Fruit fly (Drosophila melanogaster) whole organism, embryonic: Measurements from ENCODE around the gene CG6000.

Experiments
- Abd-B ChIP-seq: fragments of 200-800 bp; sonication (Bioruptor generic); optimal IDR thresholded peaks from 2 replicates; lab custom pipeline; 2018; ENCODE audit warnings: missing biosample characterization, mild to moderate bottlenecking, missing genetic modification characterization, moderate library complexity
- Awh ChIP-seq: fragments of 200-800 bp; sonication (Bioruptor generic); IDR thresholded peaks from 2 replicates; pipeline ENCODE4, ENCODE4 v1.3.6; 2022; ENCODE audit warnings: missing biosample characterization, missing genetic modification characterization
- Bdp1 ChIP-seq: fragments of 200-800 bp; sonication (Bioruptor generic); optimal IDR thresholded peaks from 3 replicates; lab custom pipeline; 2016; ENCODE audit warnings: missing biosample characterization, missing genetic modification characterization
- CG11085 ChIP-seq: fragments of 200-800 bp; sonication (Bioruptor generic); IDR thresholded peaks from 2 replicates; pipeline ENCODE4 v1.3.6; 2022; ENCODE audit warnings: missing biosample characterization, missing genetic modification characterization
- CG11456 ChIP-seq: fragments of 200-800 bp; sonication (Bioruptor generic); IDR thresholded peaks from 3 replicates; pipeline ENCODE4 v1.3.6; 2022; ENCODE audit warnings: missing biosample characterization, missing genetic modification characterization
- CG11695 ChIP-seq: fragments of 200-800 bp; sonication (Bioruptor generic); IDR thresholded peaks from 3 replicates; pipeline ENCODE4 v1.3.6; 2022; ENCODE audit warnings: missing biosample characterization, missing genetic modification characterization
- CG1233 ChIP-seq: fragments of 200-800 bp; sonication (Bioruptor generic); optimal IDR thresholded peaks from 4 replicates; lab custom pipeline; 2018; ENCODE audit warnings: missing biosample characterization, mild to moderate bottlenecking, missing genetic modification characterization
- CG14667 ChIP-seq: fragments of 200-800 bp; sonication (Bioruptor generic); IDR thresholded peaks from 2 replicates; pipeline ENCODE4 v1.3.6; 2022; ENCODE audit warnings: missing biosample characterization, missing genetic modification characterization
- CG14710 ChIP-seq: fragments of 200-800 bp; sonication (Bioruptor generic); optimal IDR thresholded peaks from 3 replicates; lab custom pipeline; 2019; ENCODE audit warnings: missing biosample characterization, mild to moderate bottlenecking, missing genetic modification characterization, moderate library complexity
- CG16779 ChIP-seq: fragments of 200-800 bp; sonication (Bioruptor generic); IDR thresholded peaks from 2 replicates; pipeline ENCODE4 v1.3.6; 2022; ENCODE audit warnings: missing biosample characterization, missing genetic modification characterization
- CG17829 ChIP-seq: fragments of 200-800 bp; optimal IDR thresholded peaks from 2 replicates; lab custom pipeline; 2019; ENCODE audit warnings: missing biosample characterization, mild to moderate bottlenecking, missing genetic modification characterization, moderate library complexity
- CG30020 ChIP-seq: fragments of 200-800 bp; optimal IDR thresholded peaks from 2 replicates; lab custom pipeline; 2019; ENCODE audit warnings: missing biosample characterization, mild to moderate bottlenecking, missing genetic modification characterization, moderate library complexity
- CG30431 ChIP-seq: fragments of 200-800 bp; sonication (Bioruptor generic); optimal IDR thresholded peaks from 2 replicates; lab custom pipeline; 2017; ENCODE audit warnings: missing biosample characterization, missing genetic modification characterization
- CG32772 ChIP-seq: fragments of 200-800 bp; sonication (Bioruptor generic); IDR thresholded peaks from 2 replicates; pipeline ENCODE4 v1.3.6; 2022; ENCODE audit warnings: missing biosample characterization, missing genetic modification characterization
- CG5953 ChIP-seq: fragments of 200-800 bp; sonication (Bioruptor generic); IDR thresholded peaks from 2 replicates; pipeline ENCODE4 v1.3.6; 2022; ENCODE audit warnings: missing biosample characterization, missing genetic modification characterization
- CG6254 ChIP-seq: fragments of 200-800 bp; sonication (Bioruptor generic); optimal IDR thresholded peaks from 3 replicates; lab custom pipeline; 2017; ENCODE audit warnings: mild to moderate bottlenecking, missing biosample characterization, missing genetic modification reagents, missing genetic modification characterization
- CG7928 ChIP-seq: fragments of 200-800 bp; sonication (Bioruptor generic); optimal IDR thresholded peaks from 2 replicates; lab custom pipeline; 2017; ENCODE audit warnings: missing biosample characterization, mild to moderate bottlenecking, missing genetic modification characterization
- CG7963 ChIP-seq: fragments of 200-800 bp; sonication (Bioruptor generic); IDR thresholded peaks from 3 replicates; pipeline ENCODE4 v1.3.6; 2022; ENCODE audit warnings: missing biosample characterization, missing genetic modification characterization; ENCODE audit not compliant: partially characterized antibody
- CG8089 ChIP-seq: fragments of 200-800 bp; sonication (Bioruptor generic); optimal IDR thresholded peaks from 3 replicates; lab custom pipeline; 2016; ENCODE audit warnings: missing biosample characterization, missing genetic modification characterization
- CG9609 ChIP-seq: fragments of 200-800 bp; sonication (Bioruptor generic); optimal IDR thresholded peaks from 3 replicates; lab custom pipeline; 2016; ENCODE audit warnings: missing biosample characterization, missing genetic modification characterization
- D ChIP-seq, 2 experiments: fragments of 200-800 bp in 1 of 2; fragments of >200 bp in 1 of 2; sonication (Bioruptor generic) in 1 of 2; optimal IDR thresholded peaks; 2 replicates in 1 of 2; 3 replicates in 1 of 2; lab custom pipeline; 2017; ENCODE audit warnings: mild to moderate bottlenecking in 1 of 2, missing biosample characterization in 1 of 2, missing genetic modification characterization in 1 of 2, missing genetic modification reagents in 1 of 2
- D19A ChIP-seq: fragments of 200-800 bp; optimal IDR thresholded peaks from 3 replicates; lab custom pipeline; 2019; ENCODE audit warnings: missing biosample characterization, mild to moderate bottlenecking, missing genetic modification characterization, moderate library complexity
- Dek ChIP-seq: fragments of 200-800 bp; sonication (Bioruptor generic); optimal IDR thresholded peaks from 3 replicates; lab custom pipeline; 2019; ENCODE audit warnings: missing biosample characterization, mild to moderate bottlenecking, missing genetic modification characterization, moderate library complexity
- Doc3 ChIP-seq: fragments of 200-800 bp; sonication (Bioruptor generic); IDR thresholded peaks from 3 replicates; pipeline ENCODE4 v1.3.6; 2022; ENCODE audit warnings: missing biosample characterization, missing genetic modification characterization; ENCODE audit not compliant: partially characterized antibody
- Dp ChIP-seq: fragments of 200-800 bp; sonication (Bioruptor generic); optimal IDR thresholded peaks from 2 replicates; lab custom pipeline; 2018; ENCODE audit warnings: missing biosample characterization, mild to moderate bottlenecking, missing genetic modification characterization, moderate library complexity
- Dref ChIP-seq: fragments of 200-800 bp; sonication (Bioruptor generic); IDR thresholded peaks from 2 replicates; pipeline ENCODE4 v1.3.6; 2022; ENCODE audit warnings: missing biosample characterization, missing genetic modification characterization
- Drgx ChIP-seq: fragments of 200-800 bp; sonication (Bioruptor generic); IDR thresholded peaks from 2 replicates; pipeline ENCODE4 v1.3.6; 2022; ENCODE audit warnings: missing biosample characterization, missing genetic modification characterization
- Ets97D ChIP-seq: fragments of 200-800 bp; sonication (Bioruptor generic); optimal IDR thresholded peaks from 3 replicates; lab custom pipeline; 2016; ENCODE audit warnings: missing biosample characterization, missing genetic modification characterization
- Hsf ChIP-seq: fragments of 200-800 bp; sonication (Bioruptor generic); optimal IDR thresholded peaks from 3 replicates; lab custom pipeline; 2016; ENCODE audit warnings: missing biosample characterization, missing genetic modification characterization
- MTF-1 ChIP-seq: fragments of 200-800 bp; sonication (Bioruptor generic); optimal IDR thresholded peaks from 2 replicates; lab custom pipeline; 2018; ENCODE audit warnings: missing biosample characterization, mild to moderate bottlenecking, missing genetic modification characterization, borderline replicate concordance
- Oli ChIP-seq: fragments of 200-800 bp; sonication (Bioruptor generic); optimal IDR thresholded peaks from 2 replicates; lab custom pipeline; 2018; ENCODE audit warnings: missing biosample characterization, mild to moderate bottlenecking, missing genetic modification characterization, moderate library complexity
- Optix ChIP-seq: fragments of 200-800 bp; sonication (Bioruptor generic); IDR thresholded peaks from 3 replicates; pipeline ENCODE4 v1.3.6; 2022; ENCODE audit warnings: missing biosample characterization, missing genetic modification characterization
- Ptx1 ChIP-seq: fragments of 200-800 bp; sonication (Bioruptor generic); IDR thresholded peaks from 2 replicates; pipeline ENCODE4 v1.3.6; 2022; ENCODE audit warnings: missing biosample characterization, missing genetic modification characterization
- Xbp1 ChIP-seq: fragments of 200-800 bp; sonication (Bioruptor generic); optimal IDR thresholded peaks from 3 replicates; lab custom pipeline; 2016; ENCODE audit warnings: missing biosample characterization, mild to moderate bottlenecking, missing genetic modification characterization
- bab2 ChIP-seq: fragments of 200-800 bp; sonication (Bioruptor generic); optimal IDR thresholded peaks from 2 replicates; lab custom pipeline; 2016; ENCODE audit warnings: missing biosample characterization, missing genetic modification characterization
- cad ChIP-seq: fragments of >200 bp; optimal IDR thresholded peaks from 2 replicates; lab custom pipeline; 2017; ENCODE audit warnings: missing biosample characterization, missing genetic modification characterization
- cas ChIP-seq: fragments of 200-800 bp; sonication (Bioruptor generic); IDR thresholded peaks from 2 replicates; pipeline ENCODE4 v1.3.6; 2022; ENCODE audit warnings: missing biosample characterization, missing genetic modification characterization
- dan ChIP-seq: fragments of 200-800 bp; sonication (Bioruptor generic); IDR thresholded peaks from 2 replicates; pipeline ENCODE4 v1.3.6; 2022; ENCODE audit warnings: missing biosample characterization, missing genetic modification characterization
- danr ChIP-seq: fragments of 200-800 bp; sonication (Bioruptor generic); IDR thresholded peaks from 2 replicates; pipeline ENCODE4 v1.3.6; 2022; ENCODE audit warnings: missing biosample characterization, missing genetic modification characterization
- dati ChIP-seq: fragments of 200-800 bp; sonication (Bioruptor generic); IDR thresholded peaks from 2 replicates; pipeline ENCODE4 v1.3.6; 2022; ENCODE audit warnings: missing biosample characterization, missing genetic modification characterization
- dm ChIP-seq: fragments of 200-800 bp; sonication (Bioruptor generic); optimal IDR thresholded peaks from 3 replicates; lab custom pipeline; 2016; ENCODE audit warnings: missing biosample characterization, missing genetic modification characterization
- her ChIP-seq: fragments of 200-800 bp; sonication (Bioruptor generic); optimal IDR thresholded peaks from 2 replicates; lab custom pipeline; 2016; ENCODE audit warnings: missing biosample characterization, missing genetic modification characterization
- ind ChIP-seq: fragments of 200-800 bp; sonication (Bioruptor generic); optimal IDR thresholded peaks from 3 replicates; lab custom pipeline; 2016; ENCODE audit warnings: missing biosample characterization, missing genetic modification characterization
- luna ChIP-seq: fragments of 200-800 bp; sonication (Bioruptor generic); optimal IDR thresholded peaks from 2 replicates; lab custom pipeline; 2016; ENCODE audit warnings: missing biosample characterization, missing genetic modification characterization
- ranshi ChIP-seq: fragments of 200-800 bp; sonication (Bioruptor generic); IDR thresholded peaks from 2 replicates; pipeline ENCODE4 v1.3.6; 2022; ENCODE audit warnings: missing biosample characterization, missing genetic modification characterization
- row ChIP-seq: fragments of 200-800 bp; sonication (Bioruptor generic); IDR thresholded peaks from 3 replicates; pipeline ENCODE4 v1.3.6; 2022; ENCODE audit warnings: missing biosample characterization, missing genetic modification characterization
- sc ChIP-seq, 3 experiments: fragments of >200 bp in 2 of 3; fragments of 200-800 bp in 1 of 3; sonication (Bioruptor generic) in 1 of 3; optimal IDR thresholded peaks; 2 replicates in 2 of 3; 3 replicates in 1 of 3; lab custom pipeline; 2017; ENCODE audit warnings: mild to moderate bottlenecking in 1 of 3, missing biosample characterization in 1 of 3, missing genetic modification characterization in 1 of 3, missing genetic modification reagents in 1 of 3
- sug ChIP-seq: fragments of 200-800 bp; optimal IDR thresholded peaks from 2 replicates; lab custom pipeline; 2019; ENCODE audit warnings: missing biosample characterization, mild to moderate bottlenecking, missing genetic modification characterization, moderate library complexity
- trem ChIP-seq: fragments of 200-800 bp; optimal IDR thresholded peaks from 3 replicates; lab custom pipeline; 2019; ENCODE audit warnings: missing biosample characterization, mild to moderate bottlenecking, missing genetic modification characterization, moderate library complexity
- ttk ChIP-seq: fragments of 200-800 bp; sonication (Bioruptor generic); IDR thresholded peaks from 2 replicates; pipeline ENCODE4 v2.1.2; 2022; ENCODE audit warnings: missing biosample characterization, missing genetic modification characterization
- zf30C ChIP-seq: fragments of 200-800 bp; sonication (Bioruptor generic); optimal IDR thresholded peaks from 3 replicates; lab custom pipeline; 2018; ENCODE audit warnings: missing biosample characterization, mild to moderate bottlenecking, missing genetic modification characterization

CG6000 gene

dm6 chr3R:24058041-24058440 lies 3.9 kb downstream of the CG6000 start, which contains the start of gene SMC1 (continued):
- TF ChIP-seq CG11695 (GFP tag; lab: Robert Waterston, UW), result no peak
- TF ChIP-seq sug (tag; lab: Kevin White, UChicago), result peak; percentile 70
- no peak for TF ChIP-seq Abd-B (GFP tag; lab: Kevin White, UChicago)
- no peak for TF ChIP-seq MTF-1 (GFP tag; lab: Kevin White, UChicago)
- no peak for TF ChIP-seq Ptx1 (GFP tag; lab: Robert Waterston, UW)
- TF ChIP-seq dati (GFP tag; lab: Robert Waterston, UW), result no peak
- no peak for TF ChIP-seq CG14667 (GFP tag; lab: Robert Waterston, UW)
- no peak for TF ChIP-seq danr (GFP tag; lab: Robert Waterston, UW)
- no peak for TF ChIP-seq sc (optimal IDR thresholded peaks at IDR 0.05; lab: Kevin White, UChicago)
- TF ChIP-seq sc (GFP tag; optimal IDR thresholded peaks at IDR 0.05; lab: Kevin White, UChicago), result no peak
- 0 out of 2 replicates have a peak, but pooled peaks have one; percentile 23 for TF ChIP-seq Awh (GFP tag; lab: Robert Waterston, UW)
- TF ChIP-seq CG17829, result peak; percentile 68
- TF ChIP-seq CG11456 (GFP tag; lab: Robert Waterston, UW), result no peak
- peak; percentile 88 for TF ChIP-seq trem (tag; lab: Kevin White, UChicago)
- no peak for TF ChIP-seq D (optimal IDR thresholded peaks at IDR 0.05; lab: Kevin White, UChicago)
- TF ChIP-seq D (GFP tag; optimal IDR thresholded peaks at IDR 0.05; lab: Kevin White, UChicago), result no peak
- TF ChIP-seq Hsf (GFP tag; lab: Kevin White, UChicago), result peak; percentile 29
- TF ChIP-seq cas (GFP tag; lab: Robert Waterston, UW), result 0 out of 2 replicates have a peak, but pooled peaks have one; percentile 39
- TF ChIP-seq CG14710 (tag; lab: Kevin White, UChicago), result peak; percentile 68
- TF ChIP-seq Xbp1 (GFP tag; lab: Kevin White, UChicago), result peak; percentile 45
- no peak for TF ChIP-seq CG32772
- TF ChIP-seq Ets97D (GFP tag; lab: Kevin White, UChicago), result peak; percentile 77
- no peak for TF ChIP-seq ttk (GFP tag; lab: Robert Waterston, UW)
- TF ChIP-seq Drgx (GFP tag; lab: Robert Waterston, UW), result no peak
- peak; percentile 20 for TF ChIP-seq D19A (tag; lab: Kevin White, UChicago)
- peak; percentile 41 for TF ChIP-seq dm (GFP tag; lab: Kevin White, UChicago)
- no peak for TF ChIP-seq CG7928 (GFP tag; lab: Kevin White, UChicago)
- peak; percentile 38 for TF ChIP-seq her (GFP tag; lab: Kevin White, UChicago)
- TF ChIP-seq luna (GFP tag; lab: Kevin White, UChicago), result peak; percentile 13
- no peak for TF ChIP-seq CG11085 (GFP tag; lab: Robert Waterston, UW)
- no peak for TF ChIP-seq dan (GFP tag; lab: Robert Waterston, UW)
- peak; percentile 99 for TF ChIP-seq CG7963 (GFP tag; lab: Robert Waterston, UW)
- no peak for TF ChIP-seq CG9609 (GFP tag; lab: Kevin White, UChicago)
- no peak for TF ChIP-seq CG8089 (GFP tag; lab: Kevin White, UChicago)
- TF ChIP-seq Doc3, result peak; percentile 99
- peak; percentile 14 for TF ChIP-seq CG1233
- TF ChIP-seq ranshi (GFP tag; lab: Robert Waterston, UW), result no peak
- TF ChIP-seq Optix (GFP tag; lab: Robert Waterston, UW), result no peak
- TF ChIP-seq Dref (GFP tag; lab: Robert Waterston, UW), result peak; percentile 96
- TF ChIP-seq Dek (tag; lab: Kevin White, UChicago), result peak; percentile 54
- TF ChIP-seq CG16779 (GFP tag; lab: Robert Waterston, UW), result 0 out of 2 replicates have a peak, but pooled peaks have one; percentile 36
- TF ChIP-seq Dp (GFP tag; lab: Kevin White, UChicago), result peak; percentile 73
- TF ChIP-seq CG30431 (GFP tag; lab: Kevin White, UChicago), result no peak
- TF ChIP-seq cad (GFP tag; lab: Kevin White, UChicago), result no peak
- peak; percentile 0 for TF ChIP-seq CG6254
- TF ChIP-seq Bdp1, result no peak
- no peak for TF ChIP-seq Oli (tag; lab: Kevin White, UChicago)
- TF ChIP-seq bab2, result no peak
- peak; percentile 60 for TF ChIP-seq CG30020 (tag; lab: Kevin White, UChicago)
- TF ChIP-seq CG5953 (GFP tag; lab: Robert Waterston, UW), result no peak
- TF ChIP-seq zf30C (GFP tag; lab: Kevin White, UChicago), result no peak
- peak; percentile 89 for TF ChIP-seq row
- TF ChIP-seq ind, result no peak
